Fruit fly (Drosophila melanogaster) whole organism, embryonic: ENCODE results near the gene cmet.

ENCODE experiments used
- Atf-2 ChIP-seq: fragments of 200-800 bp; sonication (Bioruptor generic); optimal IDR thresholded peaks from 2 replicates; lab custom pipeline; 2016; ENCODE audit warnings: missing biosample characterization, missing genetic modification characterization
- CG10979 ChIP-seq: fragments of 200-800 bp; sonication (Bioruptor generic); optimal IDR thresholded peaks from 2 replicates; lab custom pipeline; 2018; ENCODE audit warnings: missing biosample characterization, mild to moderate bottlenecking, missing genetic modification characterization, moderate library complexity
- CG14014 ChIP-seq: fragments of 200-800 bp; sonication (Bioruptor generic); IDR thresholded peaks from 2 replicates; pipeline ENCODE4 v1.3.6; 2022; ENCODE audit warnings: missing biosample characterization, missing genetic modification characterization
- CG15514 ChIP-seq: fragments of 200-800 bp; sonication (Bioruptor generic); optimal IDR thresholded peaks from 3 replicates; lab custom pipeline; 2017; ENCODE audit warnings: missing biosample characterization, missing genetic modification characterization, mild to moderate bottlenecking, moderate library complexity, missing genetic modification reagents
- CG1832 ChIP-seq: fragments of 200-800 bp; sonication (Bioruptor generic); optimal IDR thresholded peaks from 2 replicates; lab custom pipeline; 2017; ENCODE audit warnings: missing biosample characterization, mild to moderate bottlenecking, missing genetic modification characterization, inconsistent platforms
- CG2678 ChIP-seq: fragments of 200-800 bp; sonication (Bioruptor generic); optimal IDR thresholded peaks from 3 replicates; lab custom pipeline; 2019; ENCODE audit warnings: missing biosample characterization, mild to moderate bottlenecking, missing genetic modification characterization, moderate library complexity
- CG32532 ChIP-seq: fragments of 200-800 bp; sonication (Bioruptor generic); IDR thresholded peaks from 2 replicates; pipeline ENCODE4 v1.3.6; 2022; ENCODE audit warnings: missing biosample characterization, missing genetic modification characterization
- CG4820 ChIP-seq: fragments of 200-800 bp; sonication (Bioruptor generic); optimal IDR thresholded peaks from 3 replicates; lab custom pipeline; 2016; ENCODE audit warnings: missing biosample characterization, missing genetic modification characterization
- CG5180 ChIP-seq: fragments of 200-800 bp; sonication (Bioruptor generic); optimal IDR thresholded peaks from 3 replicates; lab custom pipeline; 2017; ENCODE audit warnings: missing biosample characterization, missing genetic modification characterization, mild to moderate bottlenecking, moderate library complexity, missing genetic modification reagents
- CG6175 ChIP-seq: fragments of 200-800 bp; sonication (Bioruptor generic); IDR thresholded peaks from 3 replicates; pipeline ENCODE4 v1.3.6; 2022; ENCODE audit warnings: missing biosample characterization, missing genetic modification characterization
- CG6765 ChIP-seq: fragments of 200-800 bp; sonication (Bioruptor generic); optimal IDR thresholded peaks from 3 replicates; lab custom pipeline; 2017; ENCODE audit warnings: missing biosample characterization, mild to moderate bottlenecking, missing genetic modification characterization
- CG6813 ChIP-seq: fragments of 200-800 bp; sonication (Bioruptor generic); optimal IDR thresholded peaks from 2 replicates; lab custom pipeline; 2017; ENCODE audit warnings: missing biosample characterization, missing genetic modification characterization, mild to moderate bottlenecking, moderate library complexity, missing genetic modification reagents
- CG6854 ChIP-seq: fragments of 200-800 bp; sonication (Bioruptor generic); optimal IDR thresholded peaks from 3 replicates; lab custom pipeline; 2017; ENCODE audit warnings: missing biosample characterization, mild to moderate bottlenecking, missing genetic modification characterization
- CG7745 ChIP-seq: fragments of 200-800 bp; sonication (Bioruptor generic); optimal IDR thresholded peaks from 2 replicates; lab custom pipeline; 2018; ENCODE audit warnings: missing biosample characterization, mild to moderate bottlenecking, missing genetic modification characterization, moderate library complexity
- D ChIP-seq, 2 experiments: fragments of 200-800 bp in 1 of 2; fragments of >200 bp in 1 of 2; sonication (Bioruptor generic) in 1 of 2; optimal IDR thresholded peaks; 2 replicates in 1 of 2; 3 replicates in 1 of 2; lab custom pipeline; 2017; ENCODE audit warnings: mild to moderate bottlenecking in 1 of 2, missing biosample characterization in 1 of 2, missing genetic modification characterization in 1 of 2, missing genetic modification reagents in 1 of 2
- D19B ChIP-seq: fragments of 200-800 bp; sonication (Bioruptor generic); optimal IDR thresholded peaks from 2 replicates; lab custom pipeline; 2017; ENCODE audit warnings: missing biosample characterization, mild to moderate bottlenecking, missing genetic modification characterization
- Dad ChIP-seq: fragments of 200-800 bp; sonication (Bioruptor generic); optimal IDR thresholded peaks from 3 replicates; lab custom pipeline; 2016; ENCODE audit warnings: missing biosample characterization, missing genetic modification characterization
- Dek ChIP-seq: fragments of 200-800 bp; sonication (Bioruptor generic); optimal IDR thresholded peaks from 3 replicates; lab custom pipeline; 2019; ENCODE audit warnings: missing biosample characterization, mild to moderate bottlenecking, missing genetic modification characterization, moderate library complexity
- Dfd ChIP-seq, 2 experiments: fragments of >200 bp; optimal IDR thresholded peaks; 2 replicates each; lab custom pipeline; 2017; ENCODE audit warnings: missing biosample characterization in 2 of 2, missing genetic modification characterization in 2 of 2
- Ets65A ChIP-seq: fragments of 200-800 bp; sonication (Bioruptor generic); peaks from one replicate; lab custom pipeline; 2016; ENCODE audit warnings: missing biosample characterization, missing genetic modification characterization
- Ets97D ChIP-seq: fragments of 200-800 bp; sonication (Bioruptor generic); optimal IDR thresholded peaks from 3 replicates; lab custom pipeline; 2016; ENCODE audit warnings: missing biosample characterization, missing genetic modification characterization
- Hsf ChIP-seq: fragments of 200-800 bp; sonication (Bioruptor generic); optimal IDR thresholded peaks from 3 replicates; lab custom pipeline; 2016; ENCODE audit warnings: missing biosample characterization, missing genetic modification characterization
- Mad ChIP-seq: fragments of 200-800 bp; sonication (Bioruptor generic); optimal IDR thresholded peaks from 2 replicates; lab custom pipeline; 2016; ENCODE audit warnings: missing biosample characterization, missing genetic modification characterization
- NC2α ChIP-seq: fragments of 200-800 bp; sonication (Bioruptor generic); optimal IDR thresholded peaks from 2 replicates; lab custom pipeline; 2016; ENCODE audit warnings: missing biosample characterization, missing genetic modification characterization
- Neu2 ChIP-seq: fragments of 200-800 bp; sonication (Bioruptor generic); optimal IDR thresholded peaks from 3 replicates; lab custom pipeline; 2016; ENCODE audit warnings: missing biosample characterization, missing genetic modification characterization, borderline replicate concordance
- Nf-YA ChIP-seq: fragments of 200-800 bp; sonication (Bioruptor generic); IDR thresholded peaks from 2 replicates; pipeline ENCODE4 v1.3.6; 2022; ENCODE audit warnings: missing biosample characterization, missing genetic modification characterization
- NfI ChIP-seq: fragments of 200-800 bp; sonication (Bioruptor generic); optimal IDR thresholded peaks from 3 replicates; lab custom pipeline; 2018; ENCODE audit warnings: missing biosample characterization, mild to moderate bottlenecking, missing genetic modification characterization, moderate library complexity
- Opbp ChIP-seq: fragments of 200-800 bp; sonication (Bioruptor generic); IDR thresholded peaks from 3 replicates; pipeline ENCODE4 v1.3.6; 2022; ENCODE audit warnings: missing biosample characterization, missing genetic modification characterization; ENCODE audit not compliant: partially characterized antibody
- Ptx1 ChIP-seq: fragments of 200-800 bp; sonication (Bioruptor generic); IDR thresholded peaks from 2 replicates; pipeline ENCODE4 v1.3.6; 2022; ENCODE audit warnings: missing biosample characterization, missing genetic modification characterization
- Rx ChIP-seq: fragments of 200-800 bp; sonication (Bioruptor generic); IDR thresholded peaks from 2 replicates; pipeline ENCODE4 v1.3.6; 2022; ENCODE audit warnings: missing biosample characterization, missing genetic modification characterization
- Scr ChIP-seq: fragments of 200-800 bp; sonication (Bioruptor generic); IDR thresholded peaks from 2 replicates; pipeline ENCODE4 v1.3.6; 2022; ENCODE audit warnings: missing biosample characterization, missing genetic modification characterization; ENCODE audit not compliant: partially characterized antibody
- Six4 ChIP-seq: fragments of 200-800 bp; sonication (Bioruptor generic); optimal IDR thresholded peaks from 2 replicates; lab custom pipeline; 2016; ENCODE audit warnings: missing biosample characterization, missing genetic modification characterization
- aop ChIP-seq: fragments of 200-800 bp; sonication (Bioruptor generic); IDR thresholded peaks from 2 replicates; pipeline ENCODE4 v1.3.6; 2022; ENCODE audit warnings: missing biosample characterization, missing genetic modification characterization
- ap ChIP-seq: fragments of 200-800 bp; sonication (Bioruptor generic); IDR thresholded peaks from 2 replicates; pipeline ENCODE4 v1.3.6; 2022; ENCODE audit warnings: missing biosample characterization, missing genetic modification characterization
- ara ChIP-seq: fragments of 200-800 bp; sonication (Bioruptor generic); IDR thresholded peaks from 2 replicates; pipeline ENCODE4 v1.3.6; 2022; ENCODE audit warnings: missing biosample characterization, missing genetic modification characterization
- cato ChIP-seq: fragments of 200-800 bp; sonication (Bioruptor generic); optimal IDR thresholded peaks from 2 replicates; lab custom pipeline; 2016; ENCODE audit warnings: missing biosample characterization, missing genetic modification characterization, borderline replicate concordance
- crol ChIP-seq: fragments of 200-800 bp; sonication (Bioruptor generic); IDR thresholded peaks from 2 replicates; pipeline ENCODE4 v1.3.6; 2022; ENCODE audit warnings: missing biosample characterization, missing genetic modification characterization
- disco-r ChIP-seq: fragments of 200-800 bp; sonication (Bioruptor generic); optimal IDR thresholded peaks from 2 replicates; lab custom pipeline; 2016; ENCODE audit warnings: missing biosample characterization, missing genetic modification characterization
- esg ChIP-seq: fragments of 200-800 bp; sonication (Bioruptor generic); conservative IDR thresholded peaks from 2 replicates; pipeline ENCODE4 v1.3.6; 2022; ENCODE audit warnings: missing biosample characterization, missing genetic modification characterization
- hth ChIP-seq: fragments of >200 bp; optimal IDR thresholded peaks from 2 replicates; lab custom pipeline; 2017; ENCODE audit warnings: inconsistent platforms
- ind ChIP-seq: fragments of 200-800 bp; sonication (Bioruptor generic); optimal IDR thresholded peaks from 3 replicates; lab custom pipeline; 2016; ENCODE audit warnings: missing biosample characterization, missing genetic modification characterization
- org-1 ChIP-seq: fragments of 200-800 bp; sonication (Bioruptor generic); optimal IDR thresholded peaks from 2 replicates; lab custom pipeline; 2017; ENCODE audit warnings: missing biosample characterization, missing genetic modification characterization
- pita ChIP-seq: fragments of 200-800 bp; sonication (Bioruptor generic); optimal IDR thresholded peaks from 2 replicates; lab custom pipeline; 2017; ENCODE audit warnings: missing biosample characterization, mild to moderate bottlenecking, missing genetic modification characterization
- schlank ChIP-seq: fragments of 200-800 bp; sonication (Bioruptor generic); optimal IDR thresholded peaks from 2 replicates; lab custom pipeline; 2018; ENCODE audit warnings: missing biosample characterization, mild to moderate bottlenecking, missing genetic modification characterization
- sd ChIP-seq: fragments of 200-800 bp; sonication (Bioruptor generic); optimal IDR thresholded peaks from 3 replicates; lab custom pipeline; 2018; ENCODE audit warnings: missing biosample characterization, mild to moderate bottlenecking, missing genetic modification characterization, moderate library complexity
- slbo ChIP-seq: fragments of 200-800 bp; sonication (Bioruptor generic); IDR thresholded peaks from 2 replicates; pipeline ENCODE4 v1.3.6; 2022; ENCODE audit warnings: missing biosample characterization, missing genetic modification characterization
- twi ChIP-seq: fragments of 200-800 bp; optimal IDR thresholded peaks from 2 replicates; lab custom pipeline; 2019; ENCODE audit warnings: missing biosample characterization, mild to moderate bottlenecking, missing genetic modification characterization, moderate library complexity
- unc-4 ChIP-seq: fragments of 200-800 bp; sonication (Bioruptor generic); IDR thresholded peaks from 2 replicates; pipeline ENCODE4 v1.3.6; 2022; ENCODE audit warnings: missing biosample characterization, missing genetic modification characterization; ENCODE audit not compliant: partially characterized antibody
- unpg ChIP-seq: fragments of 200-800 bp; sonication (Bioruptor generic); optimal IDR thresholded peaks from 3 replicates; lab custom pipeline; 2018; ENCODE audit warnings: missing biosample characterization, mild to moderate bottlenecking, missing genetic modification characterization, moderate library complexity
- vvl ChIP-seq: fragments of 200-800 bp; sonication (Bioruptor generic); IDR thresholded peaks from 2 replicates; pipeline ENCODE4 v1.3.6; 2022; ENCODE audit warnings: missing biosample characterization, missing genetic modification characterization
- zfh2 ChIP-seq: fragments of 200-800 bp; sonication (Bioruptor generic); optimal IDR thresholded peaks from 2 replicates; lab custom pipeline; 2016; ENCODE audit warnings: missing biosample characterization, missing genetic modification characterization

Gene cmet

dm6 chr2L:11221296-11221698 lies 47.5 kb downstream of the cmet start (continued):
- peak; percentile 9 for TF ChIP-seq CG15514
- TF ChIP-seq schlank (tag; lab: Kevin White, UChicago), result no peak
- 0 out of 2 replicates have a peak, but pooled peaks have one; percentile 23 for TF ChIP-seq Scr (GFP tag; lab: Robert Waterston, UW)
- TF ChIP-seq CG4820 (GFP tag; lab: Kevin White, UChicago), result no peak
- no peak for TF ChIP-seq Ets65A (GFP tag; lab: Kevin White, UChicago)
- no peak for TF ChIP-seq CG6854 (GFP tag; lab: Kevin White, UChicago)
- no peak for TF ChIP-seq NC2α (GFP tag; lab: Kevin White, UChicago)
- no peak for TF ChIP-seq twi (tag; lab: Kevin White, UChicago)
- TF ChIP-seq slbo, result no peak
- no peak for TF ChIP-seq Opbp (GFP tag; lab: Robert Waterston, UW)
- no peak for TF ChIP-seq pita (GFP tag; lab: Kevin White, UChicago)
- TF ChIP-seq aop (GFP tag; lab: Robert Waterston, UW), result no peak
- TF ChIP-seq CG6765 (GFP tag; lab: Kevin White, UChicago), result no peak
- no peak for TF ChIP-seq Six4
- peak; percentile 76 for TF ChIP-seq CG1832 (GFP tag; lab: Kevin White, UChicago)
- peak; percentile 35 for TF ChIP-seq unpg (GFP tag; lab: Kevin White, UChicago)
- TF ChIP-seq D19B, result no peak
- TF ChIP-seq Dad (GFP tag; lab: Kevin White, UChicago), result no peak
- no peak for TF ChIP-seq Ptx1 (GFP tag; lab: Robert Waterston, UW)
- peak; percentile 63; the same call in 1 of the 2 replicates for TF ChIP-seq vvl
- TF ChIP-seq CG6175 (GFP tag; lab: Robert Waterston, UW), result no peak
- TF ChIP-seq disco-r, result no peak
- peak; percentile 75 for TF ChIP-seq Ets97D
- no peak for TF ChIP-seq D (optimal IDR thresholded peaks at IDR 0.05; lab: Kevin White, UChicago)
- no peak for TF ChIP-seq D (GFP tag; optimal IDR thresholded peaks at IDR 0.05; lab: Kevin White, UChicago)
- no peak for TF ChIP-seq cato (GFP tag; lab: Kevin White, UChicago)
- TF ChIP-seq CG6813 (GFP tag; lab: Kevin White, UChicago), result peak; percentile 8
- 0 out of 2 replicates have a peak, but pooled peaks have one; percentile 17 for TF ChIP-seq Nf-YA (GFP tag; lab: Robert Waterston, UW)
- TF ChIP-seq esg (GFP tag; lab: Robert Waterston, UW), result no peak
- no peak for TF ChIP-seq Hsf (GFP tag; lab: Kevin White, UChicago)
- no peak for TF ChIP-seq NfI
- TF ChIP-seq ind (GFP tag; lab: Kevin White, UChicago), result no peak
- no peak for TF ChIP-seq CG14014 (GFP tag; lab: Robert Waterston, UW)
- no peak for TF ChIP-seq Dfd (GFP tag; optimal IDR thresholded peaks at IDR 0.05; lab: Kevin White, UChicago)
- no peak for TF ChIP-seq CG10979 (tag; lab: Kevin White, UChicago)
- TF ChIP-seq Atf-2, result no peak
- TF ChIP-seq Neu2 (GFP tag; lab: Kevin White, UChicago), result no peak
- TF ChIP-seq CG5180 (GFP tag; lab: Kevin White, UChicago), result peak; percentile 98
- no peak for TF ChIP-seq ara (GFP tag; lab: Robert Waterston, UW)
- no peak for TF ChIP-seq Rx (GFP tag; lab: Robert Waterston, UW)
- TF ChIP-seq ap, result no peak
- no peak for TF ChIP-seq unc-4
- TF ChIP-seq zfh2 (GFP tag; lab: Kevin White, UChicago), result no peak
- TF ChIP-seq CG32532 (GFP tag; lab: Robert Waterston, UW), result no peak; the same call in 1 of the 2 replicates
- TF ChIP-seq CG2678 (tag; lab: Kevin White, UChicago), result no peak
- peak; percentile 90 for TF ChIP-seq crol (GFP tag; lab: Robert Waterston, UW)
- TF ChIP-seq Dek, result no peak
- TF ChIP-seq org-1 (GFP tag; lab: Kevin White, UChicago), result no peak
- no peak for TF ChIP-seq Mad (GFP tag; lab: Kevin White, UChicago)
- TF ChIP-seq sd (tag; lab: Kevin White, UChicago), result peak; percentile 20
- TF ChIP-seq hth (lab: Kevin White, UChicago), result no peak
- peak; percentile 64 for TF ChIP-seq CG7745 (tag; lab: Kevin White, UChicago)
